Fruit fly (Drosophila melanogaster) whole organism, larva: Measurements from ENCODE around the gene frj.

ENCODE experiments used
- noc ChIP-seq: fragments of 200-800 bp; sonication (Bioruptor generic); optimal IDR thresholded peaks from 3 replicates; lab custom pipeline; 2019; ENCODE audit warnings: missing biosample characterization, mild to moderate bottlenecking, missing genetic modification characterization, moderate library complexity

frj gene

dm6 chr2L:6488676-6489140, 32.9 kb downstream of the frj start, which contains the start of the genes KFase and epsilonCOP:
TSS of gene KFase (minus strand) at chr2L:6488756.
TSS of gene epsilonCOP (plus strand) at chr2L:6489090.
- TF ChIP-seq noc, result peak; percentile 34

- TF ChIP-seq noc, result peak; percentile 89
These were observed 35.0 kb downstream of the frj start, which contains the start of the genes Phf5a and CG31638 for dm6 chr2L:6490783-6491249. TSS of gene Phf5a (minus strand) at chr2L:6490843. TSS of gene CG31638 (plus strand) at chr2L:6491061.

dm6 chr2L:6494405-6494816, 38.6 kb downstream of the frj start, which contains the start of gene CG9547:
TSS of gene CG9547 (minus strand) at chr2L:6494532.
- TF ChIP-seq noc, result peak; percentile 99

dm6 chr2L:6496753-6497152, 40.9 kb downstream of the frj start, which contains the start of gene CG9550:
TSS of gene CG9550 (plus strand) at chr2L:6497053.
- TF ChIP-seq noc, result no peak

dm6 chr2L:6498448-6498847, 42.6 kb downstream of the frj start, which contains the start of gene CG31637:
TSS of gene CG31637 (plus strand) at chr2L:6498647.
- no peak for TF ChIP-seq noc

dm6 chr2L:6500648-6501325, 44.9 kb downstream of the frj start:
- TF ChIP-seq noc, result no peak

- TF ChIP-seq noc, result no peak
These were observed 47.3 kb downstream of the frj start for dm6 chr2L:6502887-6503723.

dm6 chr2L:6503724-6504037, 47.8 kb downstream of the frj start:
- no peak for TF ChIP-seq noc
